Fruit fly (Drosophila melanogaster): ENCODE measurements around the gene alphaTub84B.

DNA sequence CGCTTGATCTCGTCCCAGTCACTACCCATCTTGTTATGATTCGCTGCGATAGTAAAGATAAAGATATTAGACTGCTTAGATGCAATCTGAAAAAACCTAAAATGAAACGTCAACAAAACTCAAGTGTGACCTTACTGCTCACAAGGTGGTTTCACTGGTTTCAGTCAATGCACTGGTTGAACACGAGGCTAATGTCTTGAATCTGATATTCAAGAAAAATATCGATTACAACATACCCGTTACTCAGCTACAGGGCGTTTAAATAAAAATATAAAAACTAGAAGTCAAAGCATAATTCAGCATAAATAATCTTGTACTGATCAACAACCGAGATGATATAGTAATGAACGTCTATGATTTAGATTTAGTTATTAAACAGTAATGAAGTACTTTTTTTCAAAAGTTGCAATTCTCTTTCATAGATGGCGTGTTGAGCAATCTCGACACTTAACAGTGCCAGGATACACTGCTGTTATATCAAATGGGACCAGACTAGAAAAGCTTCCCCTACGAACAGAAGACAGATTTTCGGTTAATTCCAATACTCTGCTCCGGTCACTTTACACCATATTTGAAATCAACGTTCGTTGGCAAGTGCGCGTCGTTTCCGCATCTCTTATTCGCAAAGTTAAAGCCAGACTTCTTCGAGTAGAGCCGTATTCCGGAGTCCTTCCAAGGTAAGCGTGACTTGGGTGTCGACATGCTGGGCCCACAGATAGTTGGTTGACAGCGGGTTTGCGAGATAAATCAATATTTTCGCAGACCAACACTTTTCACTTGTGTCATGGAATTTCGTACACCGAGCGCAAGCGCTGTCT is 11.9 kb upstream of the alphaTub84B start, which contains the start of the genes Ufl1 and CG1943:
- TF ChIP-seq CG7101 (tag; optimal IDR thresholded peaks at IDR 0.05) (no peak), Clk (GFP tag; optimal IDR thresholded peaks at IDR 0.05) (no peak), cnc (optimal IDR thresholded peaks at IDR 0.05) (no peak), kay (GFP tag; ENCODE audit: borderline replicate concordance) (no peak), Hr96 (GFP tag; optimal IDR thresholded peaks at IDR 0.05) (peak; percentile 14), Mnt (GFP tag; optimal IDR thresholded peaks at IDR 0.05) (peak; percentile 87), ovo (GFP tag; optimal IDR thresholded peaks at IDR 0.05) (peak; percentile 55)
